Worm (Caenorhabditis elegans): ENCODE data around the gene ZK892.3.

DNA sequence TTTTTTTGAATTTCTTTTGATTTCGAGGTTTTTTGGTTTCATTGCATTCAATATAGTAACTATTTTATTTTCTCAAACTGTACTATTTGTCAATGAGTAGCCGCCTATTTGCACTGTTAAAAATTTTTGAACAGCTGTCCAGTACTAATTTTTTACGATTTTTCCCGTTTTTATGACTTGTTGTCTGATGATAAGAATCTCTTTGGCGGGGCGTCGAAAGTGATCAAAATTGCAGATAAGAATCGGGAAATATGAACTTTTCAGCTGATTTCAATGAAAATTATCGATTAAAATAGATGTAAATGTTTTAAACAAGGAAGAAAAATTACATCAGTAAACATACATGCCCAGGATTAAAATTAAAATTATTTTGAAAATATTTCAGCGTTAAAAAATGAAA, 27.4 kb upstream of the ZK892.3 start:
- TF ChIP-seq snpc-1.1 (tag; optimal IDR thresholded peaks at IDR 0.05; ENCODE audit: insufficient read depth) (no peak), snpc-4 (GFP tag; optimal IDR thresholded peaks at IDR 0.05) (no peak), snpc-4 (tag; optimal IDR thresholded peaks at IDR 0.05) (no peak), ama-1 (optimal IDR thresholded peaks at IDR 0.05) (no peak), ama-1 (GFP tag; optimal IDR thresholded peaks at IDR 0.05) (no peak), hsf-1 (GFP tag; IDR thresholded peaks at IDR 0.05) (no peak), sea-2 (GFP tag; IDR thresholded peaks at IDR 0.05) (no peak), let-526 (GFP tag; IDR thresholded peaks at IDR 0.05) (no peak), K11D2.4 (GFP tag; IDR thresholded peaks at IDR 0.05) (no peak), F22D6.2 (tag; optimal IDR thresholded peaks at IDR 0.05) (no peak), sptf-2 (GFP tag; optimal IDR thresholded peaks at IDR 0.05) (no peak), snpc-3.4 (tag; optimal IDR thresholded peaks at IDR 0.05) (no peak), F37B4.10 (GFP tag; IDR thresholded peaks at IDR 0.05) (no peak), lin-35 (GFP tag; optimal IDR thresholded peaks at IDR 0.05) (no peak), attf-3 (GFP tag; conservative IDR thresholded peaks at IDR 0.05) (no peak), lin-26 (GFP tag; IDR thresholded peaks at IDR 0.05) (no peak)

All from whole organism, young adult.